Worm (Caenorhabditis elegans) whole organism, L1 larva: ENCODE results near the gene D2021.4.
A peak's percentile ranks its signal among the peaks of the same experiment; 100 is the strongest.
"Not testable (repeated sequence)": the region's sequence is repeated elsewhere in the genome, so short reads cannot be mapped to it uniquely, and the experiment has no call there.

ENCODE experiments used
- C04F5.9 ChIP-seq: sonication (generic microtip); optimal IDR thresholded peaks from 2 replicates; lab custom pipeline; 2016; ENCODE audit warnings: missing genetic modification characterization, missing compliant biosample characterization
- C34B4.2 ChIP-seq: sonication (generic microtip); optimal IDR thresholded peaks from 2 replicates; lab custom pipeline; 2017; ENCODE audit warnings: mild to moderate bottlenecking, missing genetic modification characterization, missing compliant biosample characterization
- F16B12.6 ChIP-seq: fragments of 150-350 bp; optimal IDR thresholded peaks from 2 replicates; lab custom pipeline; 2014; ENCODE audit warnings: missing biosample characterization, missing genetic modification characterization
- ama-1 ChIP-seq: fragments of 150-350 bp; optimal IDR thresholded peaks from 2 replicates; lab custom pipeline; 2014
- blmp-1 ChIP-seq: fragments of 150-350 bp; optimal IDR thresholded peaks from 2 replicates; lab custom pipeline; 2014; ENCODE audit warnings: missing biosample characterization, missing genetic modification characterization
- ceh-63 ChIP-seq: fragments of 200-800 bp; sonication (Bioruptor generic); optimal IDR thresholded peaks from 2 replicates; lab custom pipeline; 2018; ENCODE audit warnings: mild to moderate bottlenecking, missing genetic modification characterization, missing compliant biosample characterization
- ceh-8 ChIP-seq: fragments of 200-800 bp; sonication (Bioruptor generic); optimal IDR thresholded peaks from 2 replicates; lab custom pipeline; 2018; ENCODE audit warnings: mild to moderate bottlenecking, missing genetic modification characterization, moderate library complexity, missing compliant biosample characterization
- ceh-82 ChIP-seq, 3 experiments: fragments of 150-350 bp in 1 of 3; sonication (generic microtip) in 2 of 3; optimal IDR thresholded peaks; 2 replicates each; lab custom pipeline; 2014 to 2017; ENCODE audit warnings: missing biosample characterization in 3 of 3, missing genetic modification characterization in 3 of 3
- ceh-88 ChIP-seq: fragments of 200-800 bp; sonication (Bioruptor generic); IDR thresholded peaks from 2 replicates; pipeline ENCODE4 v1.3.6; 2022; ENCODE audit warnings: missing genetic modification characterization, missing compliant biosample characterization
- ceh-90 ChIP-seq: sonication (generic microtip); optimal IDR thresholded peaks from 2 replicates; lab custom pipeline; 2016; ENCODE audit warnings: missing genetic modification characterization, missing compliant biosample characterization
- ces-1 ChIP-seq: fragments of 150-350 bp; optimal IDR thresholded peaks from 2 replicates; lab custom pipeline; 2014; ENCODE audit warnings: missing biosample characterization, missing genetic modification reagents, missing genetic modification characterization
- dsc-1 ChIP-seq: sonication (generic microtip); optimal IDR thresholded peaks from 2 replicates; lab custom pipeline; 2016; ENCODE audit warnings: mild to moderate bottlenecking, missing genetic modification characterization, missing compliant biosample characterization
- efl-1 ChIP-seq, 4 experiments: fragments of 150-350 bp; optimal IDR thresholded peaks in 3 of 4; peaks in 1 of 4; 1 replicate in 1 of 4; 2 replicates in 3 of 4; lab custom pipeline; 2014; ENCODE audit warnings: missing biosample characterization in 2 of 4, missing genetic modification characterization in 2 of 4, missing genetic modification reagents in 2 of 4
- efl-3 ChIP-seq: fragments of 200-800 bp; sonication (Bioruptor generic); optimal IDR thresholded peaks from 2 replicates; lab custom pipeline; 2018; ENCODE audit warnings: mild to moderate bottlenecking, missing genetic modification characterization, missing compliant biosample characterization
- egl-13 ChIP-seq: sonication (generic microtip); optimal IDR thresholded peaks from 2 replicates; lab custom pipeline; 2016; ENCODE audit warnings: missing genotype, missing genetic modification reagents, missing genetic modification characterization, missing compliant biosample characterization
- ets-5 ChIP-seq: fragments of 200-800 bp; sonication (Bioruptor generic); IDR thresholded peaks from 2 replicates; pipeline ENCODE4 v1.3.6; 2022; ENCODE audit warnings: missing genetic modification characterization, missing compliant biosample characterization
- fkh-4 ChIP-seq: sonication (generic microtip); optimal IDR thresholded peaks from 2 replicates; lab custom pipeline; 2016; ENCODE audit warnings: missing compliant biosample characterization, missing genetic modification characterization, borderline replicate concordance
- fkh-8 ChIP-seq: sonication (generic microtip); optimal IDR thresholded peaks from 2 replicates; lab custom pipeline; 2016; ENCODE audit warnings: mild to moderate bottlenecking, missing genetic modification characterization, missing compliant biosample characterization
- fos-1 ChIP-seq: fragments of 150-350 bp; optimal IDR thresholded peaks from 2 replicates; lab custom pipeline; 2014; ENCODE audit warnings: missing biosample characterization, missing genetic modification characterization
- hlh-17 ChIP-seq: fragments of 200-800 bp; sonication (Bioruptor generic); optimal IDR thresholded peaks from 2 replicates; lab custom pipeline; 2018; ENCODE audit warnings: missing genetic modification characterization, mild to moderate bottlenecking, missing compliant biosample characterization, moderate library complexity, borderline replicate concordance
- hpl-2 ChIP-seq: fragments of 150-350 bp; optimal IDR thresholded peaks from 2 replicates; lab custom pipeline; 2014; ENCODE audit warnings: missing biosample characterization, missing genetic modification reagents, missing genetic modification characterization
- lin-14 ChIP-seq: fragments of 200-800 bp; sonication (Bioruptor generic); optimal IDR thresholded peaks from 2 replicates; lab custom pipeline; 2018; ENCODE audit warnings: mild to moderate bottlenecking, missing genetic modification characterization, moderate library complexity, missing compliant biosample characterization
- lin-15B ChIP-seq: fragments of 150-350 bp; sonication (generic microtip); optimal IDR thresholded peaks from 3 replicates; lab custom pipeline; 2014; ENCODE audit warnings: missing biosample characterization, missing genetic modification characterization
- lin-35 ChIP-seq, 2 experiments: fragments of 150-350 bp; optimal IDR thresholded peaks; 2 replicates each; lab custom pipeline; 2014; ENCODE audit warnings: missing biosample characterization in 2 of 2, missing genetic modification characterization in 2 of 2, missing genetic modification reagents in 2 of 2
- lir-3 ChIP-seq: sonication (generic microtip); optimal IDR thresholded peaks from 2 replicates; lab custom pipeline; 2016; ENCODE audit warnings: mild to moderate bottlenecking, missing genetic modification characterization, moderate library complexity, missing compliant biosample characterization; ENCODE audit not compliant: poor library complexity
- nhr-19 ChIP-seq: fragments of 200-800 bp; sonication (Bioruptor generic); conservative IDR thresholded peaks from 2 replicates; pipeline ENCODE4 v1.3.6; 2022; ENCODE audit warnings: missing genetic modification characterization, missing compliant biosample characterization
- nhr-28 ChIP-seq: fragments of 150-350 bp; optimal IDR thresholded peaks from 2 replicates; lab custom pipeline; 2014; ENCODE audit warnings: missing biosample characterization, missing genetic modification characterization
- nhr-47 ChIP-seq: sonication (generic microtip); optimal IDR thresholded peaks from 2 replicates; lab custom pipeline; 2016; ENCODE audit warnings: mild to moderate bottlenecking, missing genetic modification characterization, moderate library complexity, missing compliant biosample characterization
- nhr-71 ChIP-seq: sonication (generic microtip); optimal IDR thresholded peaks from 2 replicates; lab custom pipeline; 2016; ENCODE audit warnings: mild to moderate bottlenecking, missing genetic modification characterization, moderate library complexity, missing compliant biosample characterization
- nhr-85 ChIP-seq: sonication (generic microtip); peaks from one replicate; lab custom pipeline; 2016; ENCODE audit warnings: missing genetic modification characterization, inconsistent platforms, missing compliant biosample characterization
- nhr-90 ChIP-seq: sonication (generic microtip); optimal IDR thresholded peaks from 2 replicates; lab custom pipeline; 2016; ENCODE audit warnings: mild to moderate bottlenecking, missing genetic modification characterization, missing compliant biosample characterization; ENCODE audit not compliant: poor library complexity
- rnt-1 ChIP-seq: sonication (generic microtip); optimal IDR thresholded peaks from 2 replicates; lab custom pipeline; 2016; ENCODE audit warnings: mild to moderate bottlenecking, missing genetic modification characterization, moderate library complexity, missing compliant biosample characterization
- snu-23 ChIP-seq: sonication (generic microtip); optimal IDR thresholded peaks from 2 replicates; lab custom pipeline; 2016; ENCODE audit warnings: missing genetic modification characterization, missing compliant biosample characterization
- sox-4 ChIP-seq: sonication (generic microtip); optimal IDR thresholded peaks from 2 replicates; lab custom pipeline; 2016; ENCODE audit warnings: missing genetic modification characterization, missing compliant biosample characterization
- tlp-1 ChIP-seq: fragments of 150-350 bp; optimal IDR thresholded peaks from 2 replicates; lab custom pipeline; 2014; ENCODE audit warnings: missing biosample characterization, missing genetic modification characterization
- unc-30 ChIP-seq: sonication (generic microtip); optimal IDR thresholded peaks from 2 replicates; lab custom pipeline; 2017; ENCODE audit warnings: missing biosample characterization, missing genetic modification characterization
- unc-62 ChIP-seq: fragments of 150-350 bp; optimal IDR thresholded peaks from 2 replicates; lab custom pipeline; 2014; ENCODE audit warnings: missing biosample characterization, missing genetic modification reagents, missing genetic modification characterization
- unc-98 ChIP-seq: fragments of 200-800 bp; sonication (Bioruptor generic); IDR thresholded peaks from 2 replicates; pipeline ENCODE4 v1.3.6; 2022; ENCODE audit warnings: missing genetic modification characterization, missing compliant biosample characterization
- vab-15 ChIP-seq: sonication (generic microtip); optimal IDR thresholded peaks from 2 replicates; lab custom pipeline; 2017; ENCODE audit warnings: missing genotype, mild to moderate bottlenecking, missing genetic modification characterization, missing compliant biosample characterization
- xbp-1 ChIP-seq: sonication (generic microtip); optimal IDR thresholded peaks from 2 replicates; lab custom pipeline; 2016; ENCODE audit warnings: missing genetic modification characterization, missing compliant biosample characterization

D2021.4 gene

ce11 chrX:8580217-8580616 lies 31.3 kb upstream of the D2021.4 start, which contains the start of gene F18E9.4:
Gene F18E9.4 (plus strand): TSS chrX:8580517.
- TF ChIP-seq nhr-47 (tag; lab: Kevin White, UChicago): no peak
- TF ChIP-seq lin-14: no peak
- TF ChIP-seq ets-5 (GFP tag; lab: Robert Waterston, UW): no peak
- no peak for TF ChIP-seq fos-1 (tag; lab: Kevin White, UChicago)
- TF ChIP-seq ceh-90: no peak
- no peak for TF ChIP-seq ceh-8 (GFP tag; lab: Kevin White, UChicago)
- no peak for TF ChIP-seq dsc-1

ce11 chrX:8577824-8578223 lies 29.0 kb upstream of the D2021.4 start:
- not testable (repeated sequence) for TF ChIP-seq efl-1 (optimal IDR thresholded peaks at IDR 0.05; lab: Kevin White, UChicago)
- peak in 1 of 2 experiments; percentile 5 for TF ChIP-seq efl-1 (GFP tag; optimal IDR thresholded peaks at IDR 0.05 in 1 of 2; lab: Kevin White, UChicago)
- TF ChIP-seq, all 84 proteins: peak for 1; not testable (repeated sequence) for 83

ce11 chrX:8570997-8571517 lies 22.2 kb upstream of the D2021.4 start, which contains the start of gene jmjd-3.1:
Gene jmjd-3.1 (plus strand): TSS chrX:8571047.
- peak; percentile 89 for TF ChIP-seq dsc-1
- no peak for TF ChIP-seq lin-15B (tag; lab: Kevin White, UChicago)
- no peak for TF ChIP-seq ceh-63
- TF ChIP-seq ces-1 (GFP tag; lab: Kevin White, UChicago): no peak
- TF ChIP-seq xbp-1 (tag; lab: Kevin White, UChicago): no peak
- no peak for TF ChIP-seq nhr-28
- peak; percentile 16 for TF ChIP-seq nhr-71 (tag; lab: Kevin White, UChicago)
- no peak for TF ChIP-seq unc-30 (tag; lab: Kevin White, UChicago)
- peak; percentile 7 for TF ChIP-seq fkh-8 (tag; lab: Kevin White, UChicago)
- no peak for TF ChIP-seq ceh-88 (GFP tag; lab: Robert Waterston, UW)
- TF ChIP-seq ama-1: no peak
- no peak for TF ChIP-seq hpl-2 (GFP tag; lab: Kevin White, UChicago)
- TF ChIP-seq nhr-47 (tag; lab: Kevin White, UChicago): peak; percentile 38
- TF ChIP-seq hlh-17 (GFP tag; lab: Kevin White, UChicago): no peak
- TF ChIP-seq nhr-19 (GFP tag; lab: Robert Waterston, UW): no peak
- no peak for TF ChIP-seq snu-23 (GFP tag; lab: Kevin White, UChicago)
- TF ChIP-seq vab-15 (tag; lab: Kevin White, UChicago): no peak
- TF ChIP-seq fos-1 (tag; lab: Kevin White, UChicago): no peak
- no peak for TF ChIP-seq ets-5 (GFP tag; lab: Robert Waterston, UW)
- no peak for TF ChIP-seq nhr-90 (tag; lab: Kevin White, UChicago)
- TF ChIP-seq sox-4: peak; percentile 6
- TF ChIP-seq blmp-1 (tag; lab: Kevin White, UChicago): no peak

ce11 chrX:8569159-8569558 lies 20.3 kb upstream of the D2021.4 start:
- TF ChIP-seq dsc-1 (peak; percentile 5), nhr-71 (tag; lab: Kevin White, UChicago) (peak; percentile 19), nhr-19 (GFP tag; lab: Robert Waterston, UW) (no peak), lin-35 (GFP tag; optimal IDR thresholded peaks at IDR 0.05; lab: Kevin White, UChicago) (no peak), ceh-82 (tag; optimal IDR thresholded peaks at IDR 0.05; lab: Kevin White, UChicago) (no peak), blmp-1 (tag; lab: Kevin White, UChicago) (peak; percentile 10), ama-1 (no peak), rnt-1 (tag; lab: Kevin White, UChicago) (peak; percentile 43), xbp-1 (tag; lab: Kevin White, UChicago) (no peak), nhr-85 (tag; lab: Kevin White, UChicago) (no peak), tlp-1 (tag; lab: Kevin White, UChicago) (no peak), fkh-4 (tag; lab: Kevin White, UChicago) (no peak), efl-1 (optimal IDR thresholded peaks at IDR 0.05; lab: Kevin White, UChicago) (no peak), efl-1 (GFP tag; optimal IDR thresholded peaks at IDR 0.05 in 1 of 2; lab: Kevin White, UChicago) (peak in 1 of 2 experiments; percentile 88), F16B12.6 (tag; lab: Kevin White, UChicago) (no peak), sox-4 (no peak), C34B4.2 (no peak), nhr-90 (tag; lab: Kevin White, UChicago) (no peak), snu-23 (GFP tag; lab: Kevin White, UChicago) (peak; percentile 14), lir-3 (tag; lab: Kevin White, UChicago) (no peak), C04F5.9 (no peak), unc-62 (GFP tag; lab: Kevin White, UChicago) (no peak), nhr-47 (tag; lab: Kevin White, UChicago) (peak; percentile 5), efl-3 (GFP tag; lab: Kevin White, UChicago) (no peak), egl-13 (tag; lab: Kevin White, UChicago) (no peak), lin-14 (peak; percentile 59), unc-98 (GFP tag; lab: Robert Waterston, UW) (no peak), ceh-90 (no peak)
